Fruit fly (Drosophila melanogaster) whole organism, embryonic: Measurements from ENCODE around the gene CG6163.

Experiments used
- Atf6 ChIP-seq: fragments of 200-800 bp; sonication (Bioruptor generic); IDR thresholded peaks from 2 replicates; pipeline ENCODE4 v1.3.6; 2022; ENCODE audit warnings: missing biosample characterization, missing genetic modification characterization
- CG10209 ChIP-seq: fragments of 200-800 bp; sonication (Bioruptor generic); optimal IDR thresholded peaks from 3 replicates; lab custom pipeline; 2017; ENCODE audit warnings: missing biosample characterization, mild to moderate bottlenecking, missing genetic modification characterization, missing genetic modification reagents
- CG11085 ChIP-seq: fragments of 200-800 bp; sonication (Bioruptor generic); IDR thresholded peaks from 2 replicates; pipeline ENCODE4 v1.3.6; 2022; ENCODE audit warnings: missing biosample characterization, missing genetic modification characterization
- CG12769 ChIP-seq: fragments of 200-800 bp; sonication (Bioruptor generic); optimal IDR thresholded peaks from 2 replicates; lab custom pipeline; 2019; ENCODE audit warnings: missing biosample characterization, mild to moderate bottlenecking, missing genetic modification characterization, moderate library complexity
- CG13287 ChIP-seq: fragments of 200-800 bp; sonication (Bioruptor generic); IDR thresholded peaks from 2 replicates; pipeline ENCODE4 v1.3.6; 2022; ENCODE audit warnings: missing biosample characterization, missing genetic modification characterization; ENCODE audit not compliant: partially characterized antibody
- CG13424 ChIP-seq: fragments of 200-800 bp; sonication (Bioruptor generic); optimal IDR thresholded peaks from 2 replicates; lab custom pipeline; 2019; ENCODE audit warnings: missing biosample characterization, mild to moderate bottlenecking, missing genetic modification characterization, moderate library complexity
- CG15073 ChIP-seq: fragments of 200-800 bp; sonication (Bioruptor generic); optimal IDR thresholded peaks from 2 replicates; lab custom pipeline; 2016; ENCODE audit warnings: missing biosample characterization, missing genetic modification characterization
- CG15269 ChIP-seq: fragments of 200-800 bp; sonication (Bioruptor generic); optimal IDR thresholded peaks from 2 replicates; lab custom pipeline; 2018; ENCODE audit warnings: missing biosample characterization, mild to moderate bottlenecking, missing genetic modification characterization, moderate library complexity
- CG2875 ChIP-seq: fragments of 200-800 bp; sonication (Bioruptor generic); optimal IDR thresholded peaks from 2 replicates; lab custom pipeline; 2017; ENCODE audit warnings: missing biosample characterization, mild to moderate bottlenecking, missing genetic modification characterization, missing genetic modification reagents
- CG32772 ChIP-seq: fragments of 200-800 bp; sonication (Bioruptor generic); IDR thresholded peaks from 2 replicates; pipeline ENCODE4 v1.3.6; 2022; ENCODE audit warnings: missing biosample characterization, missing genetic modification characterization
- CG34224 ChIP-seq: fragments of 200-800 bp; sonication (Bioruptor generic); IDR thresholded peaks from 3 replicates; pipeline ENCODE4 v1.3.6; 2022; ENCODE audit warnings: missing biosample characterization, missing genetic modification characterization; ENCODE audit not compliant: partially characterized antibody
- CG34376 ChIP-seq: fragments of 200-800 bp; sonication (Bioruptor generic); optimal IDR thresholded peaks from 2 replicates; lab custom pipeline; 2018; ENCODE audit warnings: missing biosample characterization, mild to moderate bottlenecking, missing genetic modification characterization
- CG3995 ChIP-seq: fragments of 200-800 bp; sonication (Bioruptor generic); optimal IDR thresholded peaks from 3 replicates; lab custom pipeline; 2016; ENCODE audit warnings: missing biosample characterization, missing genetic modification characterization
- CG4854 ChIP-seq: fragments of 200-800 bp; sonication (Bioruptor generic); optimal IDR thresholded peaks from 2 replicates; lab custom pipeline; 2016; ENCODE audit warnings: missing biosample characterization, missing genetic modification characterization, inconsistent platforms
- Camta ChIP-seq: fragments of 200-800 bp; sonication (Bioruptor generic); optimal IDR thresholded peaks from 2 replicates; lab custom pipeline; 2016; ENCODE audit warnings: missing biosample characterization, missing genetic modification characterization
- D19B ChIP-seq: fragments of 200-800 bp; sonication (Bioruptor generic); optimal IDR thresholded peaks from 2 replicates; lab custom pipeline; 2017; ENCODE audit warnings: missing biosample characterization, mild to moderate bottlenecking, missing genetic modification characterization
- Dll ChIP-seq: fragments of 200-800 bp; sonication (Bioruptor generic); IDR thresholded peaks from 4 replicates; pipeline ENCODE4 v1.3.6; 2022; ENCODE audit warnings: missing biosample characterization, missing genetic modification characterization; ENCODE audit not compliant: partially characterized antibody
- Dp ChIP-seq: fragments of 200-800 bp; sonication (Bioruptor generic); optimal IDR thresholded peaks from 2 replicates; lab custom pipeline; 2018; ENCODE audit warnings: missing biosample characterization, mild to moderate bottlenecking, missing genetic modification characterization, moderate library complexity
- Dref ChIP-seq: fragments of 200-800 bp; sonication (Bioruptor generic); IDR thresholded peaks from 2 replicates; pipeline ENCODE4 v1.3.6; 2022; ENCODE audit warnings: missing biosample characterization, missing genetic modification characterization
- Fer2 ChIP-seq: fragments of 200-800 bp; sonication (Bioruptor generic); optimal IDR thresholded peaks from 2 replicates; lab custom pipeline; 2018; ENCODE audit warnings: missing biosample characterization, mild to moderate bottlenecking, missing genetic modification characterization, moderate library complexity
- Fer3 ChIP-seq: fragments of 200-800 bp; sonication (Bioruptor generic); optimal IDR thresholded peaks from 2 replicates; lab custom pipeline; 2018; ENCODE audit warnings: missing biosample characterization, mild to moderate bottlenecking, missing genetic modification characterization, moderate library complexity
- H15 ChIP-seq: fragments of 200-800 bp; sonication (Bioruptor generic); IDR thresholded peaks from 3 replicates; pipeline ENCODE4 v1.3.6; 2022; ENCODE audit warnings: missing biosample characterization, missing genetic modification characterization
- Jarid2 ChIP-seq: fragments of 200-800 bp; sonication (Bioruptor generic); optimal IDR thresholded peaks from 3 replicates; lab custom pipeline; 2017; ENCODE audit warnings: mild to moderate bottlenecking, missing biosample characterization, missing genetic modification reagents, missing genetic modification characterization
- MESR4 ChIP-seq: fragments of 200-800 bp; sonication (Bioruptor generic); optimal IDR thresholded peaks from 2 replicates; lab custom pipeline; 2018; ENCODE audit warnings: missing biosample characterization, mild to moderate bottlenecking, missing genetic modification characterization, moderate library complexity
- Mes4 ChIP-seq: fragments of 200-800 bp; sonication (Bioruptor generic); optimal IDR thresholded peaks from 2 replicates; lab custom pipeline; 2016; ENCODE audit warnings: missing biosample characterization, missing genetic modification characterization
- Mrtf ChIP-seq: fragments of 200-800 bp; sonication (Bioruptor generic); IDR thresholded peaks from 3 replicates; pipeline ENCODE4 v1.3.6; 2022; ENCODE audit warnings: missing biosample characterization, missing genetic modification characterization
- NfI ChIP-seq: fragments of 200-800 bp; sonication (Bioruptor generic); optimal IDR thresholded peaks from 3 replicates; lab custom pipeline; 2018; ENCODE audit warnings: missing biosample characterization, mild to moderate bottlenecking, missing genetic modification characterization, moderate library complexity
- Optix ChIP-seq: fragments of 200-800 bp; sonication (Bioruptor generic); IDR thresholded peaks from 3 replicates; pipeline ENCODE4 v1.3.6; 2022; ENCODE audit warnings: missing biosample characterization, missing genetic modification characterization
- Rx ChIP-seq: fragments of 200-800 bp; sonication (Bioruptor generic); IDR thresholded peaks from 2 replicates; pipeline ENCODE4 v1.3.6; 2022; ENCODE audit warnings: missing biosample characterization, missing genetic modification characterization
- Stat92E ChIP-seq, 3 experiments: fragments of >200 bp in 2 of 3; fragments of 200-800 bp in 1 of 3; sonication (Bioruptor generic) in 1 of 3; optimal IDR thresholded peaks; 2 replicates each; lab custom pipeline; 2017 to 2019; ENCODE audit warnings: missing biosample characterization in 3 of 3, missing genetic modification characterization in 3 of 3, mild to moderate bottlenecking in 1 of 3, moderate library complexity in 1 of 3
- Tbp ChIP-seq: fragments of >200 bp; optimal IDR thresholded peaks from 2 replicates; lab custom pipeline; 2018; ENCODE audit warnings: missing biosample characterization, missing genetic modification characterization
- al ChIP-seq: fragments of 200-800 bp; sonication (Bioruptor generic); IDR thresholded peaks from 2 replicates; pipeline ENCODE4 v1.3.6; 2022; ENCODE audit warnings: missing biosample characterization, missing genetic modification characterization
- ap ChIP-seq: fragments of 200-800 bp; sonication (Bioruptor generic); IDR thresholded peaks from 2 replicates; pipeline ENCODE4 v1.3.6; 2022; ENCODE audit warnings: missing biosample characterization, missing genetic modification characterization
- ash1 ChIP-seq: fragments of 200-800 bp; sonication (Bioruptor generic); optimal IDR thresholded peaks from 2 replicates; lab custom pipeline; 2018; ENCODE audit warnings: missing biosample characterization, mild to moderate bottlenecking, missing genetic modification characterization
- chn ChIP-seq: fragments of 200-800 bp; sonication (Bioruptor generic); optimal IDR thresholded peaks from 2 replicates; lab custom pipeline; 2016; ENCODE audit warnings: missing biosample characterization, missing genetic modification characterization
- dan ChIP-seq: fragments of 200-800 bp; sonication (Bioruptor generic); IDR thresholded peaks from 2 replicates; pipeline ENCODE4 v1.3.6; 2022; ENCODE audit warnings: missing biosample characterization, missing genetic modification characterization
- fd64A ChIP-seq: fragments of 200-800 bp; sonication (Bioruptor generic); optimal IDR thresholded peaks from 3 replicates; lab custom pipeline; 2018; ENCODE audit warnings: missing biosample characterization, mild to moderate bottlenecking, missing genetic modification characterization
- gcm ChIP-seq: fragments of 200-800 bp; sonication (Bioruptor generic); optimal IDR thresholded peaks from 2 replicates; lab custom pipeline; 2019; ENCODE audit warnings: missing biosample characterization, mild to moderate bottlenecking, missing genetic modification characterization, moderate library complexity
- gro ChIP-seq: fragments of 200-800 bp; sonication (Bioruptor generic); optimal IDR thresholded peaks from 2 replicates; lab custom pipeline; 2016; ENCODE audit warnings: missing biosample characterization, missing genetic modification characterization
- luna ChIP-seq: fragments of 200-800 bp; sonication (Bioruptor generic); optimal IDR thresholded peaks from 2 replicates; lab custom pipeline; 2016; ENCODE audit warnings: missing biosample characterization, missing genetic modification characterization
- org-1 ChIP-seq: fragments of 200-800 bp; sonication (Bioruptor generic); optimal IDR thresholded peaks from 2 replicates; lab custom pipeline; 2017; ENCODE audit warnings: missing biosample characterization, missing genetic modification characterization
- pnt ChIP-seq: fragments of 200-800 bp; sonication (Bioruptor generic); optimal IDR thresholded peaks from 3 replicates; lab custom pipeline; 2016; ENCODE audit warnings: missing biosample characterization, missing genetic modification characterization
- so ChIP-seq: fragments of 200-800 bp; sonication (Bioruptor generic); IDR thresholded peaks from 3 replicates; pipeline ENCODE4 v1.3.6; 2022; ENCODE audit warnings: missing biosample characterization, missing genetic modification characterization
- sr ChIP-seq: fragments of 200-800 bp; sonication (Bioruptor generic); IDR thresholded peaks from 3 replicates; pipeline ENCODE4 v1.3.6; 2022; ENCODE audit warnings: missing biosample characterization, missing genetic modification characterization
- tgo ChIP-seq: fragments of 200-800 bp; sonication (Bioruptor generic); IDR thresholded peaks from 3 replicates; pipeline ENCODE4 v1.3.6; 2022; ENCODE audit warnings: missing biosample characterization, missing genetic modification characterization
- trh ChIP-seq: fragments of 200-800 bp; sonication (Bioruptor generic); optimal IDR thresholded peaks from 2 replicates; lab custom pipeline; 2016; ENCODE audit warnings: missing biosample characterization, missing genetic modification characterization
- tx ChIP-seq: fragments of 200-800 bp; sonication (Bioruptor generic); optimal IDR thresholded peaks from 2 replicates; lab custom pipeline; 2016; ENCODE audit warnings: missing biosample characterization, missing genetic modification characterization
- unc-4 ChIP-seq: fragments of 200-800 bp; sonication (Bioruptor generic); IDR thresholded peaks from 2 replicates; pipeline ENCODE4 v1.3.6; 2022; ENCODE audit warnings: missing biosample characterization, missing genetic modification characterization; ENCODE audit not compliant: partially characterized antibody

The CG6163 gene

DNA sequence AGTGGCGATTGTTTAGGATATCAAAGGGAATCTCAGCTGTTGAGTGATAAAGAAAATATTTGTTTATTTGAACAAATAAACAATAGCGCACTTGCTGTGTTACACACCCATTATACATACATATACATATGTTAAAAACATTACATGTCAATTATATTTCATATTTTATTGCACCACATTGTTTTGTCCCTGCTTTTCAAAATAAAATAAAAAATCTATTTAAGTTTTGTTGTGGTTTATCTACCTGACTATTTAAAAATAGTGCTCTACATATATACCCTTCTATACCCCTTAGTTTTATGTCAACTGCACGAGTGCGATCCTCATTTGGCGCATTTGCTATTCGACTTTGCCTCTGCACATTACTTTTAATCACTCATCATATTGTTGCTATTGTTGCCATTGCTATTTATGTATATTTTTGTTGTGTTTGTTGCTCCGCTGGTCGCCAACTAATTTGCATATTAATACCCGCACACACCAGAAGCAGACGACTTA, 14.7 kb downstream of the CG6163 start (continued):
- TF ChIP-seq ash1 (GFP tag; lab: Kevin White, UChicago) (no peak), MESR4 (peak; percentile 14), NfI (GFP tag; lab: Kevin White, UChicago) (peak; percentile 84), Dp (GFP tag; lab: Kevin White, UChicago) (no peak), so (GFP tag; lab: Robert Waterston, UW) (peak; percentile 89), CG4854 (GFP tag; lab: Kevin White, UChicago) (peak; percentile 66), Mes4 (peak; percentile 71), Optix (no peak), CG10209 (peak; percentile 91), CG12769 (tag; lab: Kevin White, UChicago) (peak; percentile 62), org-1 (GFP tag; lab: Kevin White, UChicago) (peak; percentile 90), CG15073 (peak; percentile 49), CG11085 (GFP tag; lab: Robert Waterston, UW) (peak; percentile 63), trh (GFP tag; lab: Kevin White, UChicago) (peak; percentile 86), CG3995 (GFP tag; lab: Kevin White, UChicago) (peak; percentile 55), Dll (no peak)

DNA sequence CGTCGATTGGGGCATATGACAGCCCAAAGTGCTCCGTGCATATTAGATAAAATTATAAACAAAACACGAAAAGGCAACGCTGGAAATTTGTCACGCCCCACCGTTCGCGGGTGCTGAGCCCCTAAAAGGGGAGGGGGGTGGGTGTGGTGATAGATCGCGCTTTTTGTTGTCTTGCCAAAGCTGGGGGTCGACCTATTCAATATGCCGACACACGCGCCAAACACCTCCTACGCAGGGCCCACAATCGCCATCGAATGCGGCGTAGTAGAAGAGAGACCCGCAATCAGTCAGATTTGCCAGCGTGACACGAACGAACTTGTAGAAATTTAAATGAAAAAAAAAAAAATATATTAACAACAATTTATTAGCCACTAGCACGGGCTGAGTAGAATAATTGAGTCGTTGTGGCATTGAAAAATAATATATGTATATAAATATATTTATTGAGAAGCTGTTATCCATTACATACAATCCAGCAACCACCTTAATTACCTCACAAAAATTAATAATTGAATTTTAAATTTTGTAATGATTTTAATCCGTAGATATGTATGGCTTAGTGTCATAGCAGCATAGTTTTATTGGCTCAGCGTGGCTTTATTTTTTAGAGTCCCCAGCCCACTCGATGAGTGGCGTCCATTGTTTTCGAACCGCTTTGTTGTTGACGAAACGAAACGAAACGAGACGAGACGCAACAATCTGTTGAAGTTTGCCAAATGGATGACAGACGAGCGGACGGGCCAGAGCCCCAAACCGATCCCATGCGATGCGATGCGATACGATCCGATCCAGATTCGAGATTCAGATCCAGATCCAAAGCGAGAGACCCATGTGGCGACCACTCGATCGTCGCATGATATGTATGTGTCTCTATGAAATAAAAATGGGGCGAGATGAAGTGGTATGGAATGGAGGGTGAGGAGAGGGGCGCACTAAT, 15.4 kb downstream of the CG6163 start:
- TF ChIP-seq CG34376 (no peak), CG13287 (peak; percentile 41; the same call in 1 of the 2 replicates), Mrtf (GFP tag; lab: Robert Waterston, UW) (peak; percentile 82), Tbp (GFP tag; lab: Kevin White, UChicago) (no peak), Rx (GFP tag; lab: Robert Waterston, UW) (peak; percentile 84), CG32772 (GFP tag; lab: Robert Waterston, UW) (peak; percentile 77), dan (GFP tag; lab: Robert Waterston, UW) (no peak), fd64A (GFP tag; lab: Kevin White, UChicago) (no peak), CG2875 (GFP tag; lab: Kevin White, UChicago) (peak; percentile 68), tx (GFP tag; lab: Kevin White, UChicago) (no peak), gro (GFP tag; lab: Kevin White, UChicago) (peak; percentile 80), CG34224 (GFP tag; lab: Robert Waterston, UW) (no peak), ap (peak; percentile 88), sr (peak; percentile 93), Atf6 (peak; percentile 95), D19B (GFP tag; lab: Kevin White, UChicago) (peak; percentile 69), pnt (no peak), CG13424 (peak; percentile 96), Dref (GFP tag; lab: Robert Waterston, UW) (no peak), H15 (GFP tag; lab: Robert Waterston, UW) (peak; percentile 89), gcm (GFP tag; lab: Kevin White, UChicago) (peak; percentile 85), Jarid2 (GFP tag; lab: Kevin White, UChicago) (peak; percentile 75), org-1 (GFP tag; lab: Kevin White, UChicago) (peak; percentile 72), luna (GFP tag; lab: Kevin White, UChicago) (no peak), Fer3 (peak; percentile 92), tgo (peak; percentile 93), unc-4 (GFP tag; lab: Robert Waterston, UW) (no peak), Camta (GFP tag; lab: Kevin White, UChicago) (no peak), Stat92E (GFP tag; optimal IDR thresholded peaks at IDR 0.05; lab: Kevin White, UChicago) (no peak), Fer2 (tag; lab: Kevin White, UChicago) (peak; percentile 79), chn (peak; percentile 22), al (GFP tag; lab: Robert Waterston, UW) (peak; percentile 88), CG15269 (tag; lab: Kevin White, UChicago) (peak; percentile 96)
